Worm (Caenorhabditis elegans) whole organism, young adult: ENCODE data around the gene T23B12.6.

ENCODE experiments used
- B0336.3 ChIP-seq: fragments of 200-800 bp; sonication (Bioruptor generic); IDR thresholded peaks from 2 replicates; pipeline ENCODE4 v1.3.6; 2022; ENCODE audit warnings: missing genetic modification characterization, missing compliant biosample characterization
- C17E4.6 ChIP-seq: fragments of 200-800 bp; sonication (Bioruptor generic); IDR thresholded peaks from 2 replicates; pipeline ENCODE4 v1.3.6; 2022; ENCODE audit warnings: missing genetic modification reagents, missing genetic modification characterization, missing compliant biosample characterization
- F22D6.2 ChIP-seq: sonication (generic microtip); optimal IDR thresholded peaks from 2 replicates; lab custom pipeline; 2016; ENCODE audit warnings: mild to moderate bottlenecking, missing genetic modification characterization, missing compliant biosample characterization
- F49E8.2 ChIP-seq: sonication (generic microtip); optimal IDR thresholded peaks from 3 replicates; lab custom pipeline; 2017; ENCODE audit warnings: missing genetic modification characterization, mild to moderate bottlenecking, missing compliant biosample characterization, antibody characterized with exemption, moderate library complexity; ENCODE audit not compliant: insufficient read depth
- F52B5.7 ChIP-seq: sonication (generic microtip); optimal IDR thresholded peaks from 2 replicates; lab custom pipeline; 2016; ENCODE audit warnings: mild to moderate bottlenecking, missing genetic modification characterization, missing compliant biosample characterization
- K11D2.4 ChIP-seq: fragments of 200-800 bp; sonication (Bioruptor generic); IDR thresholded peaks from 2 replicates; pipeline ENCODE4 v1.3.6; 2022; ENCODE audit warnings: missing genetic modification reagents, missing genetic modification characterization, missing compliant biosample characterization
- K12H6.12 ChIP-seq: fragments of 200-800 bp; sonication (Bioruptor generic); optimal IDR thresholded peaks from 2 replicates; lab custom pipeline; 2018; ENCODE audit warnings: mild to moderate bottlenecking, missing genetic modification characterization, missing compliant biosample characterization
- Y53G8AR.9 ChIP-seq: fragments of 200-800 bp; sonication (Bioruptor generic); conservative IDR thresholded peaks from 2 replicates; pipeline ENCODE4 v1.3.6; 2022; ENCODE audit warnings: missing genetic modification reagents, missing genetic modification characterization, missing compliant biosample characterization
- Y67H2A.10 ChIP-seq: fragments of 200-800 bp; sonication (Bioruptor generic); conservative IDR thresholded peaks from 2 replicates; pipeline ENCODE4 v1.3.6; 2022; ENCODE audit warnings: missing genetic modification reagents, missing genetic modification characterization, missing compliant biosample characterization
- attf-5 ChIP-seq: fragments of 200-800 bp; sonication (Bioruptor generic); optimal IDR thresholded peaks from 2 replicates; lab custom pipeline; 2018; ENCODE audit warnings: mild to moderate bottlenecking, missing genetic modification characterization, missing compliant biosample characterization
- attf-6 ChIP-seq: fragments of 200-800 bp; sonication (Bioruptor generic); IDR thresholded peaks from 2 replicates; pipeline ENCODE4 v1.3.6; 2022; ENCODE audit warnings: missing genetic modification reagents, missing genetic modification characterization, missing compliant biosample characterization
- ccch-3 ChIP-seq: fragments of 200-800 bp; sonication (Bioruptor generic); optimal IDR thresholded peaks from 2 replicates; lab custom pipeline; 2018; ENCODE audit warnings: mild to moderate bottlenecking, missing genetic modification characterization, missing compliant biosample characterization
- cebp-2 ChIP-seq: fragments of 200-800 bp; sonication (Bioruptor generic); IDR thresholded peaks from 2 replicates; pipeline ENCODE4 v1.3.6; 2022; ENCODE audit warnings: missing genetic modification characterization, missing compliant biosample characterization
- ceh-100 ChIP-seq: fragments of 200-800 bp; sonication (Bioruptor generic); IDR thresholded peaks from 2 replicates; pipeline ENCODE4 v1.3.6; 2022; ENCODE audit warnings: missing genetic modification reagents, missing genetic modification characterization, missing compliant biosample characterization
- ceh-27 ChIP-seq: fragments of 200-800 bp; sonication (Bioruptor generic); optimal IDR thresholded peaks from 2 replicates; lab custom pipeline; 2018; ENCODE audit warnings: mild to moderate bottlenecking, missing genetic modification characterization, moderate library complexity, missing compliant biosample characterization
- ceh-40 ChIP-seq: fragments of 200-800 bp; sonication (Bioruptor generic); IDR thresholded peaks from 2 replicates; pipeline ENCODE4 v1.3.6; 2022; ENCODE audit warnings: missing genetic modification characterization, missing compliant biosample characterization
- ceh-58 ChIP-seq: fragments of 200-800 bp; sonication (Bioruptor generic); IDR thresholded peaks from 2 replicates; pipeline ENCODE4 v1.3.6; 2022; ENCODE audit warnings: missing genetic modification characterization, missing compliant biosample characterization
- ceh-91 ChIP-seq: fragments of 200-800 bp; sonication (Bioruptor generic); IDR thresholded peaks from 2 replicates; pipeline ENCODE4 v1.3.6; 2022; ENCODE audit warnings: missing genetic modification reagents, missing genetic modification characterization, missing compliant biosample characterization
- chd-7 ChIP-seq: sonication (generic microtip); optimal IDR thresholded peaks from 2 replicates; lab custom pipeline; 2016; ENCODE audit warnings: mild to moderate bottlenecking, missing genetic modification characterization, moderate library complexity, missing compliant biosample characterization
- ekl-4 ChIP-seq: fragments of 200-800 bp; sonication (Bioruptor generic); IDR thresholded peaks from 2 replicates; pipeline ENCODE4 v1.3.6; 2022; ENCODE audit warnings: missing genetic modification reagents, missing genetic modification characterization, missing compliant biosample characterization
- fkh-3 ChIP-seq: sonication (generic microtip); optimal IDR thresholded peaks from 2 replicates; lab custom pipeline; 2016; ENCODE audit warnings: mild to moderate bottlenecking, missing genetic modification characterization, missing compliant biosample characterization
- hlh-26 ChIP-seq: fragments of 200-800 bp; sonication (Bioruptor generic); conservative IDR thresholded peaks from 2 replicates; pipeline ENCODE4 v1.3.6; 2022; ENCODE audit warnings: missing genetic modification reagents, missing genetic modification characterization, missing compliant biosample characterization
- hmg-1.2 ChIP-seq: fragments of 200-800 bp; sonication (Bioruptor generic); IDR thresholded peaks from 2 replicates; pipeline ENCODE4 v1.3.6; 2022; ENCODE audit warnings: missing genetic modification reagents, missing genetic modification characterization, missing compliant biosample characterization
- hrde-1 ChIP-seq: sonication (generic microtip); optimal IDR thresholded peaks from 2 replicates; lab custom pipeline; 2016; ENCODE audit warnings: missing genetic modification characterization, mild to moderate bottlenecking, missing compliant biosample characterization, moderate library complexity, missing genotype, missing genetic modification reagents, borderline replicate concordance
- let-526 ChIP-seq: fragments of 200-800 bp; sonication (Bioruptor generic); IDR thresholded peaks from 2 replicates; pipeline ENCODE4 v1.3.6; 2022; ENCODE audit warnings: missing genetic modification reagents, missing genetic modification characterization, missing compliant biosample characterization
- let-607 ChIP-seq, 2 experiments: fragments of 200-800 bp in 1 of 2; sonication (Bioruptor generic) in 1 of 2; sonication (generic microtip) in 1 of 2; optimal IDR thresholded peaks; 2 replicates each; lab custom pipeline; 2016 to 2018; ENCODE audit warnings: mild to moderate bottlenecking in 2 of 2, missing compliant biosample characterization in 2 of 2, missing genetic modification characterization in 2 of 2, moderate library complexity in 2 of 2, missing genotype in 1 of 2
- madf-6 ChIP-seq: fragments of 200-800 bp; sonication (Bioruptor generic); IDR thresholded peaks from 2 replicates; pipeline ENCODE4 v1.3.6; 2022; ENCODE audit warnings: missing genetic modification reagents, missing genetic modification characterization, missing compliant biosample characterization
- madf-8 ChIP-seq: fragments of 200-800 bp; sonication (Bioruptor generic); conservative IDR thresholded peaks from 2 replicates; pipeline ENCODE4 v1.3.6; 2022; ENCODE audit warnings: missing genetic modification reagents, missing genetic modification characterization, missing compliant biosample characterization
- mcd-1 ChIP-seq: fragments of 200-800 bp; sonication (Bioruptor generic); IDR thresholded peaks from 2 replicates; pipeline ENCODE4 v1.3.6; 2022; ENCODE audit warnings: missing genetic modification reagents, missing genetic modification characterization, missing compliant biosample characterization
- mel-28 ChIP-seq: sonication (generic microtip); optimal IDR thresholded peaks from 2 replicates; lab custom pipeline; 2016; ENCODE audit warnings: borderline replicate concordance, mild to moderate bottlenecking, missing genetic modification characterization, missing compliant biosample characterization
- nfya-2 ChIP-seq: fragments of 200-800 bp; sonication (Bioruptor generic); IDR thresholded peaks from 2 replicates; pipeline ENCODE4 v1.3.6; 2022; ENCODE audit warnings: missing genetic modification reagents, missing genetic modification characterization, missing compliant biosample characterization
- pbrm-1 ChIP-seq: fragments of 200-800 bp; sonication (Bioruptor generic); IDR thresholded peaks from 2 replicates; pipeline ENCODE4 v1.3.6; 2022; ENCODE audit warnings: missing genetic modification reagents, missing genetic modification characterization, missing compliant biosample characterization
- rcor-1 ChIP-seq: fragments of 200-800 bp; sonication (Bioruptor generic); IDR thresholded peaks from 2 replicates; pipeline ENCODE4 v1.3.6; 2022; ENCODE audit warnings: missing genetic modification reagents, missing genetic modification characterization, missing compliant biosample characterization
- somi-1 ChIP-seq: fragments of 200-800 bp; sonication (Bioruptor generic); optimal IDR thresholded peaks from 2 replicates; lab custom pipeline; 2018; ENCODE audit warnings: mild to moderate bottlenecking, missing genetic modification characterization, missing compliant biosample characterization
- tbx-9 ChIP-seq: sonication (generic microtip); optimal IDR thresholded peaks from 2 replicates; lab custom pipeline; 2016; ENCODE audit warnings: borderline replicate concordance, missing genetic modification characterization, inconsistent platforms, missing compliant biosample characterization
- tlf-1 ChIP-seq: fragments of 200-800 bp; sonication (Bioruptor generic); optimal IDR thresholded peaks from 2 replicates; lab custom pipeline; 2018; ENCODE audit warnings: mild to moderate bottlenecking, missing genetic modification characterization, missing compliant biosample characterization
- unc-62 ChIP-seq: fragments of 150-350 bp; optimal IDR thresholded peaks from 2 replicates; lab custom pipeline; 2014; ENCODE audit warnings: missing biosample characterization, missing genetic modification reagents, missing genetic modification characterization
- ztf-22 ChIP-seq: fragments of 200-800 bp; sonication (Bioruptor generic); optimal IDR thresholded peaks from 2 replicates; lab custom pipeline; 2018; ENCODE audit warnings: mild to moderate bottlenecking, missing genetic modification characterization, moderate library complexity, missing compliant biosample characterization
- ztf-3 ChIP-seq: fragments of 200-800 bp; sonication (Bioruptor generic); optimal IDR thresholded peaks from 2 replicates; lab custom pipeline; 2018; ENCODE audit warnings: mild to moderate bottlenecking, missing genetic modification characterization, missing compliant biosample characterization

T23B12.6 gene

ce11 chrV:8468740-8469139 is 8.5 kb upstream of the T23B12.6 start, which contains the start of gene phf-30:
Gene phf-30, plus strand, starts transcription at chrV:8469040.
- TF ChIP-seq ceh-58 (GFP tag; lab: Robert Waterston, UW) (no peak), rcor-1 (no peak), C17E4.6 (GFP tag; lab: Robert Waterston, UW) (no peak), B0336.3 (GFP tag; lab: Robert Waterston, UW) (no peak), attf-6 (no peak), hrde-1 (tag; lab: Kevin White, UChicago) (no peak), ccch-3 (no peak), tbx-9 (tag; lab: Kevin White, UChicago) (no peak), ceh-100 (GFP tag; lab: Robert Waterston, UW) (no peak), K11D2.4 (GFP tag; lab: Robert Waterston, UW) (no peak)

- TF ChIP-seq cebp-2 (GFP tag; lab: Robert Waterston, UW) (no peak), fkh-3 (tag; lab: Kevin White, UChicago) (no peak), ceh-27 (GFP tag; lab: Kevin White, UChicago) (no peak), hmg-1.2 (GFP tag; lab: Robert Waterston, UW) (no peak), somi-1 (no peak), ceh-91 (GFP tag; lab: Robert Waterston, UW) (no peak), pbrm-1 (GFP tag; lab: Robert Waterston, UW) (no peak), Y67H2A.10 (GFP tag; lab: Robert Waterston, UW) (no peak), ceh-100 (GFP tag; lab: Robert Waterston, UW) (no peak), madf-6 (GFP tag; lab: Robert Waterston, UW) (no peak), F49E8.2 (tag; lab: Kevin White, UChicago) (no peak), F52B5.7 (tag; lab: Kevin White, UChicago) (no peak), attf-5 (GFP tag; lab: Kevin White, UChicago) (no peak), nfya-2 (GFP tag; lab: Robert Waterston, UW) (no peak), let-526 (GFP tag; lab: Robert Waterston, UW) (no peak)
These were observed 6.8 kb upstream of the T23B12.6 start, which contains the start of gene mrpl-4 for ce11 chrV:8467031-8467430. Gene mrpl-4, plus strand, starts transcription at chrV:8467265.

ce11 chrV:8465386-8465785 is 5.2 kb upstream of the T23B12.6 start, which contains the start of gene mrps-2:
Gene mrps-2, plus strand, starts transcription at chrV:8465686.
- TF ChIP-seq hlh-26 (GFP tag; lab: Robert Waterston, UW): no peak
- TF ChIP-seq tlf-1 (GFP tag; lab: Kevin White, UChicago): no peak
- no peak for TF ChIP-seq ekl-4 (GFP tag; lab: Robert Waterston, UW)
- TF ChIP-seq ceh-40 (GFP tag; lab: Robert Waterston, UW): no peak
- TF ChIP-seq ztf-22 (GFP tag; lab: Kevin White, UChicago): no peak
- TF ChIP-seq mel-28 (tag; lab: Kevin White, UChicago): no peak
- TF ChIP-seq mcd-1: no peak
- TF ChIP-seq C17E4.6 (GFP tag; lab: Robert Waterston, UW): no peak
- TF ChIP-seq F22D6.2: no peak
- no peak for TF ChIP-seq ztf-3 (GFP tag; lab: Kevin White, UChicago)
- no peak for TF ChIP-seq Y53G8AR.9 (GFP tag; lab: Robert Waterston, UW)
- no peak for TF ChIP-seq let-526 (GFP tag; lab: Robert Waterston, UW)
- no peak for TF ChIP-seq let-607 (tag; optimal IDR thresholded peaks at IDR 0.05; lab: Kevin White, UChicago)
- no peak for TF ChIP-seq K12H6.12 (tag; lab: Kevin White, UChicago)
- TF ChIP-seq madf-8 (GFP tag; lab: Robert Waterston, UW): no peak
- no peak for TF ChIP-seq unc-62 (GFP tag; lab: Kevin White, UChicago)
- TF ChIP-seq chd-7 (tag; lab: Kevin White, UChicago): no peak
